Worm (Caenorhabditis elegans) whole organism, L2 larva: ENCODE results near the gene sre-14.

Source experiments
- C34F6.9 ChIP-seq: fragments of 150-350 bp; optimal IDR thresholded peaks from 2 replicates; lab custom pipeline; 2014; ENCODE audit warnings: missing biosample characterization, missing genetic modification characterization
- F13H6.1 ChIP-seq: sonication (generic microtip); optimal IDR thresholded peaks from 2 replicates; lab custom pipeline; 2016; ENCODE audit warnings: missing genetic modification characterization, missing compliant biosample characterization
- R02D3.7 ChIP-seq: fragments of 150-350 bp; optimal IDR thresholded peaks from 2 replicates; lab custom pipeline; 2014; ENCODE audit warnings: missing biosample characterization, missing genetic modification characterization
- ZK546.5 ChIP-seq: sonication (generic microtip); optimal IDR thresholded peaks from 2 replicates; lab custom pipeline; 2017; ENCODE audit warnings: missing biosample characterization, missing genetic modification characterization
- alr-1 ChIP-seq: fragments of 150-350 bp; optimal IDR thresholded peaks from 2 replicates; lab custom pipeline; 2014; ENCODE audit warnings: missing biosample characterization, missing genetic modification characterization
- blmp-1 ChIP-seq: sonication (generic microtip); optimal IDR thresholded peaks from 2 replicates; lab custom pipeline; 2017; ENCODE audit warnings: missing genetic modification characterization, mild to moderate bottlenecking, missing compliant biosample characterization, antibody characterized with exemption, moderate library complexity; ENCODE audit not compliant: insufficient read depth
- crh-2 ChIP-seq: sonication (generic microtip); optimal IDR thresholded peaks from 2 replicates; lab custom pipeline; 2017; ENCODE audit warnings: missing biosample characterization, missing genetic modification characterization
- dmd-4 ChIP-seq: sonication (generic microtip); optimal IDR thresholded peaks from 2 replicates; lab custom pipeline; 2017; ENCODE audit warnings: missing biosample characterization, missing genetic modification characterization
- egl-27 ChIP-seq: sonication (generic microtip); optimal IDR thresholded peaks from 3 replicates; lab custom pipeline; 2017; ENCODE audit warnings: missing biosample characterization, missing genetic modification reagents, missing genetic modification characterization
- elt-1 ChIP-seq: fragments of 150-350 bp; optimal IDR thresholded peaks from 2 replicates; lab custom pipeline; 2014; ENCODE audit warnings: missing biosample characterization, missing genetic modification characterization
- elt-3 ChIP-seq: sonication (generic microtip); optimal IDR thresholded peaks from 2 replicates; lab custom pipeline; 2017; ENCODE audit warnings: missing biosample characterization, missing genetic modification characterization
- fos-1 ChIP-seq: fragments of 150-350 bp; optimal IDR thresholded peaks from 2 replicates; lab custom pipeline; 2014; ENCODE audit warnings: missing biosample characterization, missing genetic modification characterization
- gmeb-1 ChIP-seq: fragments of 150-350 bp; optimal IDR thresholded peaks from 2 replicates; lab custom pipeline; 2014; ENCODE audit warnings: missing biosample characterization, missing genetic modification characterization
- lin-11 ChIP-seq: fragments of 150-350 bp; sonication (generic microtip); optimal IDR thresholded peaks from 2 replicates; lab custom pipeline; 2014; ENCODE audit warnings: missing biosample characterization, missing genetic modification characterization, inconsistent platforms, mixed read lengths
- lin-13 ChIP-seq: fragments of 150-350 bp; optimal IDR thresholded peaks from 2 replicates; lab custom pipeline; 2014; ENCODE audit warnings: missing biosample characterization, missing genetic modification reagents, missing genetic modification characterization
- lsy-2 ChIP-seq, 2 experiments: fragments of 150-350 bp in 1 of 2; sonication (generic microtip) in 1 of 2; optimal IDR thresholded peaks; 2 replicates each; lab custom pipeline; 2014 to 2017; ENCODE audit warnings: missing biosample characterization in 2 of 2, missing genetic modification characterization in 2 of 2
- mdl-1 ChIP-seq, 2 experiments: fragments of 150-350 bp in 1 of 2; sonication (generic microtip) in 1 of 2; optimal IDR thresholded peaks; 2 replicates each; lab custom pipeline; 2017; ENCODE audit warnings: missing biosample characterization in 2 of 2, missing genetic modification characterization in 2 of 2
- nhr-10 ChIP-seq: sonication (generic microtip); optimal IDR thresholded peaks from 2 replicates; lab custom pipeline; 2017; ENCODE audit warnings: missing biosample characterization, missing genetic modification characterization
- nhr-11 ChIP-seq: fragments of 150-350 bp; optimal IDR thresholded peaks from 2 replicates; lab custom pipeline; 2014; ENCODE audit warnings: missing biosample characterization, missing genetic modification characterization
- nhr-12 ChIP-seq: fragments of 150-350 bp; optimal IDR thresholded peaks from 2 replicates; lab custom pipeline; 2014; ENCODE audit warnings: missing biosample characterization, missing genetic modification characterization
- nhr-129 ChIP-seq: fragments of 150-350 bp; optimal IDR thresholded peaks from 2 replicates; lab custom pipeline; 2014; ENCODE audit warnings: missing biosample characterization, missing genetic modification characterization
- nhr-21 ChIP-seq: fragments of 150-350 bp; optimal IDR thresholded peaks from 2 replicates; lab custom pipeline; 2014; ENCODE audit warnings: missing biosample characterization, missing genetic modification characterization
- nhr-237 ChIP-seq: fragments of 150-350 bp; optimal IDR thresholded peaks from 2 replicates; lab custom pipeline; 2014; ENCODE audit warnings: missing biosample characterization, missing genetic modification characterization
- nhr-6 ChIP-seq: fragments of 150-350 bp; optimal IDR thresholded peaks from 2 replicates; lab custom pipeline; 2014; ENCODE audit warnings: missing biosample characterization, missing genetic modification characterization
- nhr-77 ChIP-seq: fragments of 150-350 bp; optimal IDR thresholded peaks from 2 replicates; lab custom pipeline; 2014; ENCODE audit warnings: missing biosample characterization, missing genetic modification characterization
- peb-1 ChIP-seq: fragments of 150-350 bp; optimal IDR thresholded peaks from 2 replicates; lab custom pipeline; 2014; ENCODE audit warnings: missing biosample characterization, missing genetic modification characterization
- sem-4 ChIP-seq: fragments of 150-350 bp; optimal IDR thresholded peaks from 2 replicates; lab custom pipeline; 2014; ENCODE audit warnings: missing biosample characterization, missing genetic modification reagents, missing genetic modification characterization
- skn-1 ChIP-seq: sonication (generic microtip); optimal IDR thresholded peaks from 2 replicates; lab custom pipeline; 2017; ENCODE audit warnings: missing biosample characterization, missing genetic modification characterization
- sma-3 ChIP-seq: sonication (generic microtip); optimal IDR thresholded peaks from 2 replicates; lab custom pipeline; 2016; ENCODE audit warnings: missing genetic modification reagents, missing genetic modification characterization, missing compliant biosample characterization
- sma-9 ChIP-seq, 2 experiments: fragments of 150-350 bp in 1 of 2; sonication (generic microtip) in 1 of 2; optimal IDR thresholded peaks; 2 replicates each; lab custom pipeline; 2014 to 2016; ENCODE audit warnings: missing genetic modification characterization in 2 of 2, mild to moderate bottlenecking in 1 of 2, missing biosample characterization in 1 of 2, missing compliant biosample characterization in 1 of 2, missing genetic modification reagents in 1 of 2, moderate library complexity in 1 of 2
- snpc-4 ChIP-seq: fragments of 150-350 bp; optimal IDR thresholded peaks from 2 replicates; lab custom pipeline; 2014; ENCODE audit warnings: missing biosample characterization, missing genetic modification characterization
- unc-55 ChIP-seq: fragments of 150-350 bp; sonication (generic microtip); optimal IDR thresholded peaks from 3 replicates; lab custom pipeline; 2014; ENCODE audit warnings: missing biosample characterization, missing genetic modification reagents, missing genetic modification characterization
- unc-62 ChIP-seq: fragments of 150-350 bp; optimal IDR thresholded peaks from 2 replicates; lab custom pipeline; 2014; ENCODE audit warnings: missing biosample characterization, missing genetic modification reagents, missing genetic modification characterization
- zag-1 ChIP-seq: fragments of 150-350 bp; optimal IDR thresholded peaks from 2 replicates; lab custom pipeline; 2014; ENCODE audit warnings: missing biosample characterization, missing genetic modification characterization
- ztf-1 ChIP-seq: fragments of 200-800 bp; sonication (Bioruptor generic); conservative IDR thresholded peaks from 2 replicates; pipeline ENCODE4 v1.3.6; 2022; ENCODE audit warnings: missing genetic modification characterization, missing compliant biosample characterization
- ztf-11 ChIP-seq: sonication (generic microtip); optimal IDR thresholded peaks from 2 replicates; lab custom pipeline; 2017; ENCODE audit warnings: missing biosample characterization, missing genetic modification characterization
- ztf-4 ChIP-seq: fragments of 150-350 bp; optimal IDR thresholded peaks from 2 replicates; lab custom pipeline; 2014; ENCODE audit warnings: missing biosample characterization, missing genetic modification characterization

sre-14 gene

ce11 chrIV:12270392-12270791 lies 9.1 kb upstream of the sre-14 start, which contains the start of gene C42C1.3:
TSS of gene C42C1.3 (minus strand) at chrIV:12270492.
- TF ChIP-seq ZK546.5 (tag; lab: Kevin White, UChicago) (no peak), nhr-6 (no peak), mdl-1 (tag; optimal IDR thresholded peaks at IDR 0.05; lab: Kevin White, UChicago) (no peak), elt-3 (tag; lab: Kevin White, UChicago) (no peak), alr-1 (tag; lab: Kevin White, UChicago) (no peak), sma-3 (GFP tag; lab: Kevin White, UChicago) (no peak), egl-27 (tag; lab: Kevin White, UChicago) (no peak), nhr-11 (tag; lab: Kevin White, UChicago) (no peak), C34F6.9 (tag; lab: Kevin White, UChicago) (no peak), unc-62 (GFP tag; lab: Kevin White, UChicago) (no peak), ztf-1 (no peak), ztf-4 (no peak), lsy-2 (tag; optimal IDR thresholded peaks at IDR 0.05; lab: Kevin White, UChicago) (no peak)

DNA sequence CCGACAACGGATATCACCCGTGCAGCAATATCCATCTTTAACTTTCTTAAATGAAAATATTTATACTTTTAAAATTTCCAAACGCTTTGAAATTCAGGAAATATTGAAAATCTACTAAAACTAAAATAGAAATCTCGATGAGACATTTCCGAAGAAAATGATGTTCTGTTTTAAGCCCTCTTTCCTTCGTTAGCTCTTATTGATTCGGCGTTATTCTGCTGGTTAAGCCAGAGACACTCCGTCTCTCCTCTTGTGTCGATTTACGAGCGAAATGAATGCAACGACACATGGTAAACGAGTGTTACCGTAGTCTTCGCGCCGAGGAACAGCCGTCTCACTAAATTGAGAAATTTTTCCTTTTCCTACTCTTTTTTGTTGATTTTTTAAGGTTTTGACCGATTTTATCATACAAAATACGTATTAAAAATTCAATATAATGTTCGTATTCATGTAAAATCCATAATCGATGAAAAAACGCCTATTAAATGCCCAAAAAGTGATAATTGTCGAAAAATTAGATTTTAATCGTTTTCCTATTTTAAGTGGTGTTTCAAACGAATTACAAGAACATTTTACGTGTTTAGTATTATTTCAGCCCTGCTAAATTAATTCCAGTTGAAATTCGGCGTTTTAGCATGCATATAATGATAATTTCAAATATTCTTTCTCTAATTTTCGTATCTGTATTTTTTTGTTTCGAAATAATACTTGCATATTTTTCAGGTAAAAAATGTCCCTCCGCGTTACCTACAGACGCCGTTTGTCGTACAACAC lies 7.2 kb upstream of the sre-14 start, which contains the start of the genes ppm-1.H and rpl-34:
Gene ppm-1.H, minus strand, starts transcription at position 51 of the 774 bp plus-strand sequence.
Gene rpl-34, plus strand, starts transcription at position 724 of the 774 bp plus-strand sequence.
- TF ChIP-seq C34F6.9 (tag; lab: Kevin White, UChicago) = peak; percentile 74
- TF ChIP-seq nhr-12 (tag; lab: Kevin White, UChicago) = no peak
- peak; percentile 98 for TF ChIP-seq nhr-129 (tag; lab: Kevin White, UChicago)
- peak; percentile 10 for TF ChIP-seq egl-27 (tag; lab: Kevin White, UChicago)
- TF ChIP-seq sma-9 (GFP tag; optimal IDR thresholded peaks at IDR 0.05; lab: Kevin White, UChicago) = peak; percentile 51
- TF ChIP-seq sma-9 (tag; optimal IDR thresholded peaks at IDR 0.05; lab: Kevin White, UChicago) = no peak
- no peak for TF ChIP-seq nhr-77 (tag; lab: Kevin White, UChicago)
- TF ChIP-seq blmp-1 = no peak
- peak; percentile 4 for TF ChIP-seq zag-1 (tag; lab: Kevin White, UChicago)
- peak; percentile 71 for TF ChIP-seq lin-13
- TF ChIP-seq elt-1 (tag; lab: Kevin White, UChicago) = no peak
- peak; percentile 74 for TF ChIP-seq crh-2
- TF ChIP-seq unc-55 (GFP tag; lab: Kevin White, UChicago) = peak; percentile 95
- no peak for TF ChIP-seq skn-1 (tag; lab: Kevin White, UChicago)
- TF ChIP-seq ztf-11 (tag; lab: Kevin White, UChicago) = no peak
- peak; percentile 22 for TF ChIP-seq nhr-21 (tag; lab: Kevin White, UChicago)
- TF ChIP-seq nhr-237 (tag; lab: Kevin White, UChicago) = no peak
- peak; percentile 89 to 98 for TF ChIP-seq lsy-2 (tag; optimal IDR thresholded peaks at IDR 0.05; lab: Kevin White, UChicago)
- peak; percentile 23 for TF ChIP-seq F13H6.1 (tag; lab: Kevin White, UChicago)
- TF ChIP-seq fos-1 (tag; lab: Kevin White, UChicago) = peak; percentile 43
- TF ChIP-seq lin-11 = peak; percentile 59
- TF ChIP-seq ztf-4 = peak; percentile 17
- no peak for TF ChIP-seq ztf-1
- TF ChIP-seq gmeb-1 (tag; lab: Kevin White, UChicago) = peak; percentile 42
- no peak for TF ChIP-seq peb-1 (tag; lab: Kevin White, UChicago)
- peak; percentile 40 for TF ChIP-seq snpc-4 (tag; lab: Kevin White, UChicago)
- TF ChIP-seq dmd-4 = no peak
- TF ChIP-seq R02D3.7 = peak; percentile 45
- TF ChIP-seq sem-4 (tag; lab: Kevin White, UChicago) = peak; percentile 18

DNA sequence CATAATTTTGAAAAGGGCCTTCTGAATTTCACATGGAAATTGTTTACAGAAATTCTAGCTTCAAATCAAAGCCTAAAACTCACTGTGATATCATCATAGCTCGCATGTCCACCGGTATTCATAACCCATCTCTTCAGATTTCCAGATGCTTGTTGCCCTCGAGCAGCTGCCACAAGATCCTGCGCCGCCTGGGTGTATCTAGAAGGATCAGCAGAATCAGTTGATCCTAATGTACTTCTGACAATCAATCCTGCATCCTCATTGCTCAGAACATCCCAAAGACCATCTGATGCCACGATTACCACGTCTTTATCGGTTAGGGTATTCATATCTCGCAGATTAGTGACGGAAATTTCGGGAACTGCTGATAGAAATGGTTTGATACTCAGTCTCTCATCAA lies 4.6 kb upstream of the sre-14 start:
- TF ChIP-seq nhr-10 (tag; lab: Kevin White, UChicago) = no peak
